Fruit fly (Drosophila melanogaster): ENCODE results near the gene Exo84.
A peak's percentile ranks its signal among the peaks of the same experiment; 100 is the strongest.

Gene Exo84

DNA sequence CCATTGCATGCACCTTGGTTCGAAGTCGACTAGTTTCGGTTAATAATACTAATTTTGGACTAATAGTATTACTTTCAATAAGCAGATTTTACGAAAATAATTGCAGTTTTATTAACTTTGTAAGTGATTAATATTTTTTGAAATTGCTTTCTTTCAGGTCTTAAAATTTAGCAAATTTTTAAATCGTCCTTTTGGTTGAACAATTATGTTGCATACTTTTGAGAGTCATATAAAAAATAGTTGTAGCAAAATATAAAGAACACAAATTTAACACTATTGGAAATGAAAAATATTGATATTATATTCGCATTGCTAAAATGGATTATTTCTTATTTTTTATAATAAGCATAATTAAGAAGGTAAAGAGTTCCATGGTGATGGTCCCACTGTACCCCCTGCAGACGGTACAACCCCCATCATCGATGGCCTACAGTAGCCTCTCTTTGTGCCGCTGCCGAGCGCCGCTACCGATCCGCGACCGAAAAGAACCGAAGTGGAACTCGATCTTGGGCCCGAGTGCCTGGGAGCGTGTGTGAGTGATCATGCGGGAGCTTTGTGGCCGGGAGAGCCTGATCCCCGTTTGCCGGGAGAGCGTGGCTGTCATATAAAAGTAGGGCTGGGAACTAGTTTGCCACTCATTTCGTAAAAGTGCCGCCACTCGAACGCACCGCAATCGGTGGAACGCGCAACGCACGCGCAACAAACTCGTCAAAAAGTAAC lies 30.7 kb downstream of the Exo84 start (continued):
- TF ChIP-seq pzg (GFP tag; optimal IDR thresholded peaks at IDR 0.05) (no peak), Blimp-1 (GFP tag; optimal IDR thresholded peaks at IDR 0.05) (peak; percentile 92), Dek (tag; optimal IDR thresholded peaks at IDR 0.05) (peak; percentile 86), Vsx1 (GFP tag; optimal IDR thresholded peaks at IDR 0.05) (peak; percentile 94), ab (GFP tag; optimal IDR thresholded peaks at IDR 0.05) (no peak), Kr (GFP tag; optimal IDR thresholded peaks at IDR 0.05) (peak; percentile 79), CG14965 (GFP tag; optimal IDR thresholded peaks at IDR 0.05; ENCODE audit: borderline replicate concordance) (no peak), CG4282 (GFP tag; optimal IDR thresholded peaks at IDR 0.05) (peak; percentile 30), CG30431 (GFP tag; optimal IDR thresholded peaks at IDR 0.05) (peak; percentile 92), NC2β (GFP tag; optimal IDR thresholded peaks at IDR 0.05) (peak; percentile 79), CG17186 (GFP tag; optimal IDR thresholded peaks at IDR 0.05) (peak; percentile 83), CG3838 (GFP tag; optimal IDR thresholded peaks at IDR 0.05) (peak; percentile 63), Dp (GFP tag; optimal IDR thresholded peaks at IDR 0.05) (no peak), CG14860 (GFP tag; IDR thresholded peaks at IDR 0.05; ENCODE audit: partially characterized antibody) (peak; percentile 49; the same call in 2 of the 3 replicates), CG4707 (GFP tag; optimal IDR thresholded peaks at IDR 0.05) (peak; percentile 50), Deaf1 (tag; optimal IDR thresholded peaks at IDR 0.05) (peak; percentile 98), CG6272 (GFP tag; IDR thresholded peaks at IDR 0.05) (0 out of 2 replicates have a peak, but pooled peaks have one; percentile 46), CG17385 (GFP tag; optimal IDR thresholded peaks at IDR 0.05) (peak; percentile 92), CG16813 (GFP tag; IDR thresholded peaks at IDR 0.05; ENCODE audit: partially characterized antibody) (no peak), CG12236 (GFP tag; optimal IDR thresholded peaks at IDR 0.05) (peak; percentile 87), Abd-B (GFP tag; optimal IDR thresholded peaks at IDR 0.05) (peak; percentile 93), Poxn (GFP tag; IDR thresholded peaks at IDR 0.05) (peak; percentile 55), CG8478 (optimal IDR thresholded peaks at IDR 0.05) (no peak), CG17912 (GFP tag; optimal IDR thresholded peaks at IDR 0.05) (peak; percentile 57), E2f1 (GFP tag; IDR thresholded peaks at IDR 0.05) (peak; percentile 75), sima (GFP tag; optimal IDR thresholded peaks at IDR 0.05) (peak; percentile 59), Med (GFP tag) (peak; percentile 55), CG1647 (GFP tag; optimal IDR thresholded peaks at IDR 0.05) (peak; percentile 59), tin (GFP tag; optimal IDR thresholded peaks at IDR 0.05) (peak; percentile 94), CG34376 (GFP tag; optimal IDR thresholded peaks at IDR 0.05) (peak; percentile 56), CG17802 (tag; optimal IDR thresholded peaks at IDR 0.05) (peak; percentile 57), Doc3 (GFP tag; IDR thresholded peaks at IDR 0.05; ENCODE audit: partially characterized antibody) (peak; percentile 44; the same call in 2 of the 3 replicates), CG1233 (GFP tag; optimal IDR thresholded peaks at IDR 0.05) (peak; percentile 95), CG4328 (GFP tag; optimal IDR thresholded peaks at IDR 0.05) (peak; percentile 92), Nf-YB (GFP tag; optimal IDR thresholded peaks at IDR 0.05) (peak; percentile 85), tup (GFP tag; optimal IDR thresholded peaks at IDR 0.05) (peak; percentile 32), H15 (GFP tag; IDR thresholded peaks at IDR 0.05) (peak; percentile 78), nom (GFP tag; optimal IDR thresholded peaks at IDR 0.05) (peak; percentile 69), CG6254 (GFP tag; optimal IDR thresholded peaks at IDR 0.05) (peak; percentile 91), gt (GFP tag; IDR thresholded peaks at IDR 0.05) (peak; percentile 39; the same call in 1 of the 2 replicates), CG4360 (GFP tag; IDR thresholded peaks at IDR 0.05) (no peak), lov (optimal IDR thresholded peaks at IDR 0.05) (no peak), lov (GFP tag; IDR thresholded peaks at IDR 0.05) (0 out of 3 replicates have a peak, but pooled peaks have one; percentile 38), sqz (GFP tag; optimal IDR thresholded peaks at IDR 0.05) (peak; percentile 94), grn (GFP tag; optimal IDR thresholded peaks at IDR 0.05) (no peak), ATbp (GFP tag; optimal IDR thresholded peaks at IDR 0.05) (peak; percentile 89), usp (GFP tag; optimal IDR thresholded peaks at IDR 0.05) (no peak), nerfin-1 (tag; optimal IDR thresholded peaks at IDR 0.05) (peak; percentile 95), btn (GFP tag; optimal IDR thresholded peaks at IDR 0.05) (peak; percentile 16)

All from whole organism, embryonic.